Fruit fly (Drosophila melanogaster) whole organism, adult: ENCODE measurements around the gene CG33767.

Source experiments
- CG11617 ChIP-seq: fragments of 200-800 bp; sonication (Bioruptor generic); optimal IDR thresholded peaks from 2 replicates; lab custom pipeline; 2017; ENCODE audit warnings: mild to moderate bottlenecking, missing biosample characterization, missing genetic modification reagents, missing genetic modification characterization
- CG12768 ChIP-seq: fragments of 200-800 bp; sonication (Bioruptor generic); optimal IDR thresholded peaks from 2 replicates; lab custom pipeline; 2017; ENCODE audit warnings: missing biosample characterization, missing genetic modification characterization, mild to moderate bottlenecking, moderate library complexity, missing genetic modification reagents
- CG1620 ChIP-seq: fragments of 200-800 bp; sonication (Bioruptor generic); optimal IDR thresholded peaks from 2 replicates; lab custom pipeline; 2016; ENCODE audit warnings: missing biosample characterization, missing genetic modification characterization
- CG33017 ChIP-seq: fragments of 200-800 bp; sonication (Bioruptor generic); optimal IDR thresholded peaks from 2 replicates; lab custom pipeline; 2018; ENCODE audit warnings: missing biosample characterization, mild to moderate bottlenecking, missing genetic modification characterization, moderate library complexity
- CG7045 ChIP-seq: fragments of 200-800 bp; sonication (Bioruptor generic); optimal IDR thresholded peaks from 2 replicates; lab custom pipeline; 2017; ENCODE audit warnings: missing biosample characterization, mild to moderate bottlenecking, missing genetic modification characterization
- CG7101 ChIP-seq: fragments of 200-800 bp; sonication (Bioruptor generic); optimal IDR thresholded peaks from 2 replicates; lab custom pipeline; 2018; ENCODE audit warnings: missing biosample characterization, mild to moderate bottlenecking, missing genetic modification characterization, moderate library complexity
- Clk ChIP-seq: fragments of 200-800 bp; sonication (Bioruptor generic); optimal IDR thresholded peaks from 2 replicates; lab custom pipeline; 2017; ENCODE audit warnings: missing biosample characterization, missing genetic modification characterization
- Crg-1 ChIP-seq: fragments of 200-800 bp; sonication (Bioruptor generic); optimal IDR thresholded peaks from 2 replicates; lab custom pipeline; 2016; ENCODE audit warnings: missing biosample characterization, missing genetic modification characterization
- Hr96 ChIP-seq: fragments of 200-800 bp; sonication (Bioruptor generic); optimal IDR thresholded peaks from 2 replicates; lab custom pipeline; 2016; ENCODE audit warnings: missing biosample characterization, missing genetic modification characterization
- Mnt ChIP-seq: fragments of 200-800 bp; sonication (Bioruptor generic); optimal IDR thresholded peaks from 2 replicates; lab custom pipeline; 2016; ENCODE audit warnings: missing biosample characterization, mild to moderate bottlenecking, missing genetic modification characterization
- cic ChIP-seq: fragments of 200-800 bp; sonication (Bioruptor generic); optimal IDR thresholded peaks from 2 replicates; lab custom pipeline; 2017; ENCODE audit warnings: missing biosample characterization, mild to moderate bottlenecking, missing genetic modification characterization, moderate library complexity
- kay ChIP-seq: fragments of 200-800 bp; sonication (Bioruptor generic); peaks from one replicate; lab custom pipeline; 2016; ENCODE audit warnings: missing biosample characterization, missing genetic modification characterization, borderline replicate concordance
- ovo ChIP-seq: fragments of 200-800 bp; sonication (Bioruptor generic); optimal IDR thresholded peaks from 2 replicates; lab custom pipeline; 2016; ENCODE audit warnings: missing biosample characterization, missing genetic modification characterization

- no peak for TF ChIP-seq CG11617 (GFP tag; lab: Kevin White, UChicago)
- no peak for TF ChIP-seq kay
- no peak for TF ChIP-seq CG33017 (tag; lab: Kevin White, UChicago)
- TF ChIP-seq CG1620 (GFP tag; lab: Kevin White, UChicago) = no peak
- no peak for TF ChIP-seq Crg-1 (GFP tag; lab: Kevin White, UChicago)
- no peak for TF ChIP-seq Hr96 (GFP tag; lab: Kevin White, UChicago)
- TF ChIP-seq Mnt (GFP tag; lab: Kevin White, UChicago) = no peak
- no peak for TF ChIP-seq ovo (GFP tag; lab: Kevin White, UChicago)
- TF ChIP-seq Clk (GFP tag; lab: Kevin White, UChicago) = no peak
- no peak for TF ChIP-seq cic
- TF ChIP-seq CG7101 (tag; lab: Kevin White, UChicago) = no peak
- TF ChIP-seq CG12768 (GFP tag; lab: Kevin White, UChicago) = no peak
- no peak for TF ChIP-seq CG7045 (GFP tag; lab: Kevin White, UChicago)
These were observed 12.0 kb upstream of the CG33767 start for dm6 chr3L:22634111-22634510.
